Worm (Caenorhabditis elegans) whole organism, L1 larva: ENCODE data around the gene kcc-1.
"Not testable (repeated sequence)": the region's sequence is repeated elsewhere in the genome, so short reads cannot be mapped to it uniquely, and the experiment has no call there.

ENCODE experiments used
- C04F5.9 ChIP-seq: sonication (generic microtip); optimal IDR thresholded peaks from 2 replicates; lab custom pipeline; 2016; ENCODE audit warnings: missing genetic modification characterization, missing compliant biosample characterization
- aly-2 ChIP-seq: fragments of 150-350 bp; optimal IDR thresholded peaks from 2 replicates; lab custom pipeline; 2014; ENCODE audit warnings: missing biosample characterization, missing genetic modification characterization
- blmp-1 ChIP-seq: fragments of 150-350 bp; optimal IDR thresholded peaks from 2 replicates; lab custom pipeline; 2014; ENCODE audit warnings: missing biosample characterization, missing genetic modification characterization
- ceh-63 ChIP-seq: fragments of 200-800 bp; sonication (Bioruptor generic); optimal IDR thresholded peaks from 2 replicates; lab custom pipeline; 2018; ENCODE audit warnings: mild to moderate bottlenecking, missing genetic modification characterization, missing compliant biosample characterization
- ceh-8 ChIP-seq: fragments of 200-800 bp; sonication (Bioruptor generic); optimal IDR thresholded peaks from 2 replicates; lab custom pipeline; 2018; ENCODE audit warnings: mild to moderate bottlenecking, missing genetic modification characterization, moderate library complexity, missing compliant biosample characterization
- ces-1 ChIP-seq: fragments of 150-350 bp; optimal IDR thresholded peaks from 2 replicates; lab custom pipeline; 2014; ENCODE audit warnings: missing biosample characterization, missing genetic modification reagents, missing genetic modification characterization
- dsc-1 ChIP-seq: sonication (generic microtip); optimal IDR thresholded peaks from 2 replicates; lab custom pipeline; 2016; ENCODE audit warnings: mild to moderate bottlenecking, missing genetic modification characterization, missing compliant biosample characterization
- efl-1 ChIP-seq, 4 experiments: fragments of 150-350 bp; optimal IDR thresholded peaks in 3 of 4; peaks in 1 of 4; 1 replicate in 1 of 4; 2 replicates in 3 of 4; lab custom pipeline; 2014; ENCODE audit warnings: missing biosample characterization in 2 of 4, missing genetic modification characterization in 2 of 4, missing genetic modification reagents in 2 of 4
- efl-3 ChIP-seq: fragments of 200-800 bp; sonication (Bioruptor generic); optimal IDR thresholded peaks from 2 replicates; lab custom pipeline; 2018; ENCODE audit warnings: mild to moderate bottlenecking, missing genetic modification characterization, missing compliant biosample characterization
- ets-5 ChIP-seq: fragments of 200-800 bp; sonication (Bioruptor generic); IDR thresholded peaks from 2 replicates; pipeline ENCODE4 v1.3.6; 2022; ENCODE audit warnings: missing genetic modification characterization, missing compliant biosample characterization
- fkh-4 ChIP-seq: sonication (generic microtip); optimal IDR thresholded peaks from 2 replicates; lab custom pipeline; 2016; ENCODE audit warnings: missing compliant biosample characterization, missing genetic modification characterization, borderline replicate concordance
- fos-1 ChIP-seq: fragments of 150-350 bp; optimal IDR thresholded peaks from 2 replicates; lab custom pipeline; 2014; ENCODE audit warnings: missing biosample characterization, missing genetic modification characterization
- grh-1 ChIP-seq: fragments of 200-800 bp; sonication (Bioruptor generic); IDR thresholded peaks from 2 replicates; pipeline ENCODE4 v1.3.6; 2022; ENCODE audit warnings: missing genetic modification reagents, missing genetic modification characterization, missing compliant biosample characterization
- hlh-17 ChIP-seq: fragments of 200-800 bp; sonication (Bioruptor generic); optimal IDR thresholded peaks from 2 replicates; lab custom pipeline; 2018; ENCODE audit warnings: missing genetic modification characterization, mild to moderate bottlenecking, missing compliant biosample characterization, moderate library complexity, borderline replicate concordance
- hpl-2 ChIP-seq: fragments of 150-350 bp; optimal IDR thresholded peaks from 2 replicates; lab custom pipeline; 2014; ENCODE audit warnings: missing biosample characterization, missing genetic modification reagents, missing genetic modification characterization
- irx-1 ChIP-seq: sonication (generic microtip); optimal IDR thresholded peaks from 2 replicates; lab custom pipeline; 2016; ENCODE audit warnings: missing genetic modification characterization, missing compliant biosample characterization
- jun-1 ChIP-seq: fragments of 150-350 bp; optimal IDR thresholded peaks from 2 replicates; lab custom pipeline; 2014; ENCODE audit warnings: missing biosample characterization, missing genetic modification reagents, missing genetic modification characterization
- lin-13 ChIP-seq: fragments of 150-350 bp; optimal IDR thresholded peaks from 2 replicates; lab custom pipeline; 2014; ENCODE audit warnings: missing biosample characterization, missing genetic modification reagents, missing genetic modification characterization
- lin-14 ChIP-seq: fragments of 200-800 bp; sonication (Bioruptor generic); optimal IDR thresholded peaks from 2 replicates; lab custom pipeline; 2018; ENCODE audit warnings: mild to moderate bottlenecking, missing genetic modification characterization, moderate library complexity, missing compliant biosample characterization
- lin-15B ChIP-seq: fragments of 150-350 bp; sonication (generic microtip); optimal IDR thresholded peaks from 3 replicates; lab custom pipeline; 2014; ENCODE audit warnings: missing biosample characterization, missing genetic modification characterization
- lin-35 ChIP-seq, 2 experiments: fragments of 150-350 bp; optimal IDR thresholded peaks; 2 replicates each; lab custom pipeline; 2014; ENCODE audit warnings: missing biosample characterization in 2 of 2, missing genetic modification characterization in 2 of 2, missing genetic modification reagents in 2 of 2
- lin-39 ChIP-seq: fragments of 150-350 bp; optimal IDR thresholded peaks from 2 replicates; lab custom pipeline; 2014; ENCODE audit warnings: missing biosample characterization, missing genetic modification reagents, missing genetic modification characterization
- mab-9 ChIP-seq: fragments of 200-800 bp; sonication (Bioruptor generic); IDR thresholded peaks from 2 replicates; pipeline ENCODE4 v1.3.6; 2022; ENCODE audit warnings: missing genetic modification reagents, missing genetic modification characterization, missing compliant biosample characterization
- mef-2 ChIP-seq: fragments of 150-350 bp; optimal IDR thresholded peaks from 2 replicates; lab custom pipeline; 2014; ENCODE audit warnings: missing biosample characterization, missing genetic modification characterization
- nhr-11 ChIP-seq: fragments of 150-350 bp; optimal IDR thresholded peaks from 2 replicates; lab custom pipeline; 2014; ENCODE audit warnings: missing biosample characterization, missing genetic modification characterization
- nhr-12 ChIP-seq: sonication (generic microtip); optimal IDR thresholded peaks from 2 replicates; lab custom pipeline; 2017; ENCODE audit warnings: missing biosample characterization, missing genetic modification characterization
- nhr-19 ChIP-seq: fragments of 200-800 bp; sonication (Bioruptor generic); conservative IDR thresholded peaks from 2 replicates; pipeline ENCODE4 v1.3.6; 2022; ENCODE audit warnings: missing genetic modification characterization, missing compliant biosample characterization
- nhr-47 ChIP-seq: sonication (generic microtip); optimal IDR thresholded peaks from 2 replicates; lab custom pipeline; 2016; ENCODE audit warnings: mild to moderate bottlenecking, missing genetic modification characterization, moderate library complexity, missing compliant biosample characterization
- nhr-84 ChIP-seq: sonication (generic microtip); optimal IDR thresholded peaks from 2 replicates; lab custom pipeline; 2017; ENCODE audit warnings: missing biosample characterization, missing genetic modification characterization
- nhr-85 ChIP-seq: sonication (generic microtip); peaks from one replicate; lab custom pipeline; 2016; ENCODE audit warnings: missing genetic modification characterization, inconsistent platforms, missing compliant biosample characterization
- nhr-90 ChIP-seq: sonication (generic microtip); optimal IDR thresholded peaks from 2 replicates; lab custom pipeline; 2016; ENCODE audit warnings: mild to moderate bottlenecking, missing genetic modification characterization, missing compliant biosample characterization; ENCODE audit not compliant: poor library complexity
- pag-3 ChIP-seq: sonication (generic microtip); optimal IDR thresholded peaks from 2 replicates; lab custom pipeline; 2017; ENCODE audit warnings: missing genetic modification characterization, mild to moderate bottlenecking, missing compliant biosample characterization, antibody characterized with exemption, borderline replicate concordance; ENCODE audit not compliant: insufficient read depth
- pax-3 ChIP-seq: fragments of 200-800 bp; sonication (Bioruptor generic); optimal IDR thresholded peaks from 2 replicates; lab custom pipeline; 2018; ENCODE audit warnings: mild to moderate bottlenecking, missing genetic modification characterization, moderate library complexity, missing compliant biosample characterization
- pqm-1 ChIP-seq: sonication (generic microtip); optimal IDR thresholded peaks from 3 replicates; lab custom pipeline; 2017; ENCODE audit warnings: missing biosample characterization, missing genetic modification characterization
- rnt-1 ChIP-seq: sonication (generic microtip); optimal IDR thresholded peaks from 2 replicates; lab custom pipeline; 2016; ENCODE audit warnings: mild to moderate bottlenecking, missing genetic modification characterization, moderate library complexity, missing compliant biosample characterization
- snpc-4 ChIP-seq: fragments of 150-350 bp; optimal IDR thresholded peaks from 2 replicates; lab custom pipeline; 2014; ENCODE audit warnings: missing biosample characterization, missing genetic modification characterization
- snu-23 ChIP-seq: sonication (generic microtip); optimal IDR thresholded peaks from 2 replicates; lab custom pipeline; 2016; ENCODE audit warnings: missing genetic modification characterization, missing compliant biosample characterization
- sptf-1 ChIP-seq: fragments of 150-350 bp; optimal IDR thresholded peaks from 2 replicates; lab custom pipeline; 2014; ENCODE audit warnings: missing biosample characterization, missing genetic modification characterization
- sup-37 ChIP-seq: fragments of 200-800 bp; sonication (Bioruptor generic); optimal IDR thresholded peaks from 2 replicates; lab custom pipeline; 2018; ENCODE audit warnings: mild to moderate bottlenecking, missing genetic modification characterization, missing compliant biosample characterization
- swsn-7 ChIP-seq: sonication (generic microtip); optimal IDR thresholded peaks from 2 replicates; lab custom pipeline; 2016; ENCODE audit warnings: missing genetic modification characterization, missing compliant biosample characterization
- tlp-1 ChIP-seq: fragments of 150-350 bp; optimal IDR thresholded peaks from 2 replicates; lab custom pipeline; 2014; ENCODE audit warnings: missing biosample characterization, missing genetic modification characterization
- unc-30 ChIP-seq: sonication (generic microtip); optimal IDR thresholded peaks from 2 replicates; lab custom pipeline; 2017; ENCODE audit warnings: missing biosample characterization, missing genetic modification characterization
- unc-62 ChIP-seq: fragments of 150-350 bp; optimal IDR thresholded peaks from 2 replicates; lab custom pipeline; 2014; ENCODE audit warnings: missing biosample characterization, missing genetic modification reagents, missing genetic modification characterization
- unc-98 ChIP-seq: fragments of 200-800 bp; sonication (Bioruptor generic); IDR thresholded peaks from 2 replicates; pipeline ENCODE4 v1.3.6; 2022; ENCODE audit warnings: missing genetic modification characterization, missing compliant biosample characterization
- zag-1 ChIP-seq: fragments of 150-350 bp; optimal IDR thresholded peaks from 2 replicates; lab custom pipeline; 2014; ENCODE audit warnings: missing biosample characterization, missing genetic modification characterization
- zip-4 ChIP-seq: fragments of 200-800 bp; sonication (Bioruptor generic); optimal IDR thresholded peaks from 2 replicates; lab custom pipeline; 2018; ENCODE audit warnings: mild to moderate bottlenecking, missing genetic modification characterization, moderate library complexity, missing compliant biosample characterization
- ztf-11 ChIP-seq, 2 experiments: sonication (generic microtip); optimal IDR thresholded peaks; 2 replicates each; lab custom pipeline; 2016 to 2017; ENCODE audit warnings: missing genetic modification characterization in 2 of 2, missing biosample characterization in 1 of 2, missing compliant biosample characterization in 1 of 2
- ztf-4 ChIP-seq: fragments of 150-350 bp; optimal IDR thresholded peaks from 2 replicates; lab custom pipeline; 2014; ENCODE audit warnings: missing biosample characterization, missing genetic modification characterization

The kcc-1 gene

DNA sequence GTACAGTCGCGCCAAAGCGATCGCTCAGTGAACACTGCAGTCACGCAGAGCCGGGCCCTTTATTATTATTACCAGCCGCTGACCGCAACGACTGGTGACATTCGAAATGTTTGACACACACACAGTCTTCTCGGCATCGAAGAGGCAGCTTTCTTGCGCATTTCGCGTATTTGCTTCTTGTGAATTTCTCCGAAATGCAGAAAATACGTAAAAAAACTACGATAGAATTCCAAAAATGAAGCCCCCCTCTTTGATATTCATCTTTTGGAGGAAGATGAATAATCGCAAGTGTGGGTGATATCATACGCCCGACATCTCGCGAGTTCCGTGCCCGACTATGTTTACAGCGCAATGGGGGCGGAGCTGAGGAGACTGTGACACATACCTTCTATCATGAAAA is 47.2 kb downstream of the kcc-1 start:
- TF ChIP-seq rnt-1 (tag; lab: Kevin White, UChicago): peak; percentile 9
- no peak for TF ChIP-seq lin-15B (tag; lab: Kevin White, UChicago)
- TF ChIP-seq snpc-4 (tag; lab: Kevin White, UChicago): peak; percentile 74

DNA sequence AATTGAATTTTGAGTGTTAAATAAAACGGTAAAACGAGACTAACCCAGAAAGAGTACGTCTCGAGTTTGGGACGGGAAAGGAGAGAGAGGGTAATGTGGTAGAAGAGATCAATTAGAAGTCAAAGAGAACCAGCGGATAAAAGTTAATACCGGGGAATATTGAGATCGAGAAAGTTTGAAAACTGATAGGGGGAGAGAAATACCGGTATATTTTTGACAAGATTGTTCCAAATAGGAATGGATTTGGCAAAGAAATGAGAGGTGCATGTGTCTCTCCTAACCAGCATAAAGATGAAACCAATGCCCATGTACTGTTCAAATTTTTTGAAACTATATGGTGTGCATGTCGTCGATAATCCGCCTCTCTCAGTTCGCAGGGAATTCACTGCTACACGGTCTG is 48.6 kb downstream of the kcc-1 start, which contains the start of gene C06E4.5:
C06E4.5 (plus strand) TSS at position 301 of the 400 bp plus-strand sequence.
- TF ChIP-seq unc-62 (GFP tag; lab: Kevin White, UChicago); dsc-1 (tag; lab: Kevin White, UChicago); grh-1 (GFP tag; lab: Robert Waterston, UW): not testable (repeated sequence)

DNA sequence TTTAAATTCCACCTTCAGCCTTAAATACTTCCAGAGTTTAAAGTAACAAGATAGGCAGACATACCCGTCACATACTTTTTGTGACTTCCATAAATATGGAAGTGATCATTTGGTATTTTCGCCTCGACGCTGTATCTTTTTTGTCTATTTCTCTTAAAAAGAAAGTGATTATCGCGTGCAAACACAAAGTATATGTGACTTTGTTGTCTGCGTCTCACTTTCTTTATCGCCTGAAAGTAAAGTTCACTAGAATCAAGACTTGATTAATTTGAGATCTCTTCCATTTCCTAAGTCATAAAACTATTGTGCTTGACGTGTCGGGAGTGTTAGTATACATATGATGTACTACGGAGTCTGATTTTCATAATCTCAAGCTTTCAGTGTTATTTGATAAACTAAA is 52.2 kb downstream of the kcc-1 start, which contains the start of gene C06E4.6:
C06E4.6 (minus strand) TSS at position 51 of the 400 bp plus-strand sequence.
- no peak for TF ChIP-seq hlh-17 (GFP tag; lab: Kevin White, UChicago)
- TF ChIP-seq nhr-85 (tag; lab: Kevin White, UChicago): peak; percentile 70
- no peak for TF ChIP-seq swsn-7
- no peak for TF ChIP-seq C04F5.9 (tag; lab: Kevin White, UChicago)
- TF ChIP-seq nhr-90 (tag; lab: Kevin White, UChicago): no peak
- TF ChIP-seq fkh-4 (tag; lab: Kevin White, UChicago): no peak
- TF ChIP-seq lin-39 (tag; lab: Kevin White, UChicago): no peak
- no peak for TF ChIP-seq grh-1 (GFP tag; lab: Robert Waterston, UW)
- no peak for TF ChIP-seq pqm-1 (tag; lab: Kevin White, UChicago)
- TF ChIP-seq blmp-1 (tag; lab: Kevin White, UChicago): peak; percentile 37
- no peak for TF ChIP-seq pag-3 (tag; lab: Kevin White, UChicago)
- TF ChIP-seq sup-37: no peak
- peak; percentile 30 for TF ChIP-seq nhr-19 (GFP tag; lab: Robert Waterston, UW)
- no peak for TF ChIP-seq nhr-12 (tag; lab: Kevin White, UChicago)
- TF ChIP-seq zip-4 (GFP tag; lab: Kevin White, UChicago): no peak
- TF ChIP-seq ztf-11 (tag; optimal IDR thresholded peaks at IDR 0.05; lab: Kevin White, UChicago): no peak
- no peak for TF ChIP-seq sptf-1 (tag; lab: Kevin White, UChicago)
- TF ChIP-seq ceh-63 (GFP tag; lab: Kevin White, UChicago): no peak
- TF ChIP-seq hpl-2 (GFP tag; lab: Kevin White, UChicago): no peak
- TF ChIP-seq nhr-84: no peak
- no peak for TF ChIP-seq jun-1 (tag; lab: Kevin White, UChicago)
- no peak for TF ChIP-seq pax-3 (tag; lab: Kevin White, UChicago)
- no peak for TF ChIP-seq irx-1 (tag; lab: Kevin White, UChicago)
- no peak for TF ChIP-seq ces-1 (GFP tag; lab: Kevin White, UChicago)
- no peak for TF ChIP-seq unc-98
- TF ChIP-seq zag-1: no peak
- no peak for TF ChIP-seq mab-9 (GFP tag; lab: Robert Waterston, UW)
- TF ChIP-seq snpc-4 (tag; lab: Kevin White, UChicago): no peak
- no peak for TF ChIP-seq ceh-8 (GFP tag; lab: Kevin White, UChicago)
- TF ChIP-seq mef-2: no peak
- no peak for TF ChIP-seq lin-13
- TF ChIP-seq aly-2 (tag; lab: Kevin White, UChicago): no peak
- no peak for TF ChIP-seq efl-3 (GFP tag; lab: Kevin White, UChicago)
- TF ChIP-seq nhr-47 (tag; lab: Kevin White, UChicago): peak; percentile 11
- TF ChIP-seq unc-30: no peak
- peak; percentile 32 for TF ChIP-seq snu-23 (GFP tag; lab: Kevin White, UChicago)
- TF ChIP-seq dsc-1 (tag; lab: Kevin White, UChicago): peak; percentile 52
- TF ChIP-seq tlp-1: no peak
- no peak for TF ChIP-seq fos-1 (tag; lab: Kevin White, UChicago)
- TF ChIP-seq lin-35 (GFP tag; optimal IDR thresholded peaks at IDR 0.05; lab: Kevin White, UChicago): peak in 1 of 2 experiments; percentile 34
- peak; percentile 77 for TF ChIP-seq lin-14 (GFP tag; lab: Kevin White, UChicago)
- TF ChIP-seq unc-62 (GFP tag; lab: Kevin White, UChicago): no peak
- no peak for TF ChIP-seq ztf-4 (tag; lab: Kevin White, UChicago)
- peak; percentile 28 to 40 for TF ChIP-seq efl-1 (optimal IDR thresholded peaks at IDR 0.05; lab: Kevin White, UChicago)
- peak in 1 of 2 experiments; percentile 12 for TF ChIP-seq efl-1 (GFP tag; optimal IDR thresholded peaks at IDR 0.05 in 1 of 2; lab: Kevin White, UChicago)
- TF ChIP-seq nhr-11 (tag; lab: Kevin White, UChicago): no peak
- TF ChIP-seq ets-5 (GFP tag; lab: Robert Waterston, UW): no peak
